Worm (Caenorhabditis elegans): ENCODE results near the gene R05D3.12.

Gene R05D3.12

ce11 chrIII:8398411-8398810 is 17.7 kb downstream of the R05D3.12 start, which contains the start of gene ZK353.2:
TSS of gene ZK353.2 (plus strand) at chrIII:8398711.
- TF ChIP-seq zfp-2 (tag; optimal IDR thresholded peaks at IDR 0.05) (no peak), nhr-111 (GFP tag; optimal IDR thresholded peaks at IDR 0.05) (no peak), mxl-3 (GFP tag; optimal IDR thresholded peaks at IDR 0.05) (no peak), nhr-42 (GFP tag; IDR thresholded peaks at IDR 0.05) (no peak), Y105C5A.15 (GFP tag; IDR thresholded peaks at IDR 0.05) (no peak), lir-3 (tag; optimal IDR thresholded peaks at IDR 0.05) (no peak), F10B5.3 (tag; optimal IDR thresholded peaks at IDR 0.05) (no peak), snpc-1.2 (GFP tag; IDR thresholded peaks at IDR 0.05) (no peak), ceh-82 (tag; optimal IDR thresholded peaks at IDR 0.05) (no peak), F26F4.8 (GFP tag; conservative IDR thresholded peaks at IDR 0.05) (no peak)

DNA sequence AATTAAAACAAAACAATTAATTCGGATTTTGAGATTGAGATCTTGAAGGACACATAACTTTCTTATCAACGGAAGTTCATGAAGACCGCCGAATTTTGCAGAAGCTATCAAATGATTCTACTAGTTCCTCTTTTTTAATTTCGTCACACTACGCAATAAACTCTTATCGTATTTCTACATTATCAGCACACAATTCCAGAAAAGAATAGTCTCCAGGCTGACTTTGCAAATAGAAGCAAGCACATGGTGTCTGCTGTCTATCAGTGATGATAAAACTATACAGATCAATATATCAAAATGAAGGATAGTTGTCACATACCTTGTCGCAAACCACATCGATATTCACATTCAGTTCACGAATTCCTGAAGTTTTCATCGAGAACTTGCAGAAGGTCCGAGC is 19.7 kb downstream of the R05D3.12 start:
- no peak for TF ChIP-seq skn-1 (tag; optimal IDR thresholded peaks at IDR 0.05)
- no peak for TF ChIP-seq daf-8 (GFP tag; IDR thresholded peaks at IDR 0.05)
- TF ChIP-seq hlh-11 (tag; optimal IDR thresholded peaks at IDR 0.05), result peak; percentile 82
- TF ChIP-seq ceh-20 (GFP tag; IDR thresholded peaks at IDR 0.05), result no peak
- TF ChIP-seq ztf-11 (tag; optimal IDR thresholded peaks at IDR 0.05), result no peak
- peak; percentile 97 for TF ChIP-seq dmd-6 (GFP tag; IDR thresholded peaks at IDR 0.05)
- TF ChIP-seq tag-97 (GFP tag; IDR thresholded peaks at IDR 0.05), result no peak
- no peak for TF ChIP-seq nhr-10 (tag; optimal IDR thresholded peaks at IDR 0.05)
- peak; percentile 62 for TF ChIP-seq mxl-3 (GFP tag; optimal IDR thresholded peaks at IDR 0.05)
- no peak for TF ChIP-seq zag-1 (tag; optimal IDR thresholded peaks at IDR 0.05)
- TF ChIP-seq ztf-7 (tag; optimal IDR thresholded peaks at IDR 0.05), result peak; percentile 82
- TF ChIP-seq aly-2 (tag; optimal IDR thresholded peaks at IDR 0.05), result no peak
- TF ChIP-seq ceh-82 (tag; optimal IDR thresholded peaks at IDR 0.05), result no peak
- no peak for TF ChIP-seq unc-39 (tag; optimal IDR thresholded peaks at IDR 0.05)
- TF ChIP-seq dmd-8 (GFP tag; IDR thresholded peaks at IDR 0.05), result no peak
- TF ChIP-seq nhr-77 (tag; optimal IDR thresholded peaks at IDR 0.05), result peak; percentile 39
- TF ChIP-seq F10B5.3 (tag; optimal IDR thresholded peaks at IDR 0.05), result no peak
- peak; percentile 80 for TF ChIP-seq dve-1 (tag; optimal IDR thresholded peaks at IDR 0.05; ENCODE audit: insufficient read depth)
- no peak for TF ChIP-seq rbr-2 (tag; optimal IDR thresholded peaks at IDR 0.05)
- no peak for TF ChIP-seq fos-1 (tag; optimal IDR thresholded peaks at IDR 0.05)
- peak in 1 of 2 experiments; percentile 49 for TF ChIP-seq mdl-1 (tag; optimal IDR thresholded peaks at IDR 0.05)
- TF ChIP-seq lin-15B (tag; optimal IDR thresholded peaks at IDR 0.05), result no peak
- TF ChIP-seq daf-16 (GFP tag; optimal IDR thresholded peaks at IDR 0.05), result no peak
- no peak for TF ChIP-seq daf-16 (tag; optimal IDR thresholded peaks at IDR 0.05)
- TF ChIP-seq php-3 (GFP tag; IDR thresholded peaks at IDR 0.05), result peak; percentile 87
- no peak for TF ChIP-seq F49E8.2 (tag; optimal IDR thresholded peaks at IDR 0.05; ENCODE audit: borderline replicate concordance)
- no peak for TF ChIP-seq Y75B8A.6 (GFP tag; IDR thresholded peaks at IDR 0.05)
- TF ChIP-seq T26A8.4 (GFP tag; IDR thresholded peaks at IDR 0.05), result no peak
- TF ChIP-seq fkh-10 (GFP tag; optimal IDR thresholded peaks at IDR 0.05), result no peak
- TF ChIP-seq tra-1 (GFP tag; IDR thresholded peaks at IDR 0.05), result no peak; the same call in 1 of the 2 replicates
- TF ChIP-seq nhr-48 (tag; optimal IDR thresholded peaks at IDR 0.05), result peak; percentile 28
- TF ChIP-seq pqm-1 (tag; optimal IDR thresholded peaks at IDR 0.05), result peak; percentile 100
- peak in 1 of 2 experiments; percentile 8 for TF ChIP-seq lsy-2 (tag; optimal IDR thresholded peaks at IDR 0.05)
- TF ChIP-seq snpc-1.2 (GFP tag; IDR thresholded peaks at IDR 0.05), result no peak
- peak; percentile 73 for TF ChIP-seq nhr-28 (tag; optimal IDR thresholded peaks at IDR 0.05)
- no peak for TF ChIP-seq Y105C5A.15 (GFP tag; IDR thresholded peaks at IDR 0.05)
- peak; percentile 43; the same call in 1 of the 2 replicates for TF ChIP-seq lin-1 (GFP tag; IDR thresholded peaks at IDR 0.05)
- no peak for TF ChIP-seq T20F7.1 (GFP tag; optimal IDR thresholded peaks at IDR 0.05)
- no peak for TF ChIP-seq arid-1 (GFP tag; conservative IDR thresholded peaks at IDR 0.05)
- TF ChIP-seq madf-5 (GFP tag; IDR thresholded peaks at IDR 0.05), result no peak
- TF ChIP-seq daf-19 (GFP tag; conservative IDR thresholded peaks at IDR 0.05), result no peak
- TF ChIP-seq dpl-1 (GFP tag; optimal IDR thresholded peaks at IDR 0.05), result no peak
- TF ChIP-seq nhr-25 (tag; optimal IDR thresholded peaks at IDR 0.05; ENCODE audit: borderline replicate concordance, insufficient read depth), result no peak
- TF ChIP-seq unc-130 (GFP tag; optimal IDR thresholded peaks at IDR 0.05), result no peak
- TF ChIP-seq zfp-2 (tag; optimal IDR thresholded peaks at IDR 0.05), result no peak
- TF ChIP-seq set-16 (GFP tag; IDR thresholded peaks at IDR 0.05), result no peak
